Worm (Caenorhabditis elegans) whole organism, L3 larva: ENCODE results near the gene frpr-4.

Experiments
- ama-1 ChIP-seq: fragments of 150-350 bp; optimal IDR thresholded peaks from 2 replicates; lab custom pipeline; 2018
- lin-39 ChIP-seq: fragments of 150-350 bp; optimal IDR thresholded peaks from 2 replicates; lab custom pipeline; 2018; ENCODE audit warnings: missing biosample characterization, missing genetic modification reagents, missing genetic modification characterization
- nhr-76 ChIP-seq: fragments of 150-350 bp; sonication (generic microtip); optimal IDR thresholded peaks from 5 replicates; lab custom pipeline; 2014; ENCODE audit warnings: missing biosample characterization, missing genetic modification characterization
- snpc-4 ChIP-seq: fragments of 150-350 bp; optimal IDR thresholded peaks from 2 replicates; lab custom pipeline; 2014; ENCODE audit warnings: missing biosample characterization, missing genetic modification characterization

- TF ChIP-seq lin-39 (tag; lab: Kevin White, UChicago) (peak; percentile 63), nhr-76 (tag; lab: Kevin White, UChicago) (no peak), snpc-4 (tag; lab: Kevin White, UChicago) (no peak), ama-1 (no peak)
Observed at ce11 chrII:5218349-5218748, 37.0 kb downstream of the frpr-4 start.
